Fruit fly (Drosophila melanogaster) Kc167 (cell line): ENCODE data around the gene Trx2.

Experiments used
- Myc ChIP-seq: fragments of >200 bp; optimal IDR thresholded peaks from 2 replicates; lab custom pipeline; 2017; ENCODE audit warnings: missing external identifiers
- Sin3A ChIP-seq: fragments of >200 bp; optimal IDR thresholded peaks from 2 replicates; lab custom pipeline; 2018; ENCODE audit warnings: missing external identifiers
- h ChIP-seq: fragments of >200 bp; optimal IDR thresholded peaks from 3 replicates; lab custom pipeline; 2018; ENCODE audit warnings: missing external identifiers
- insv ChIP-seq: fragments of >200 bp; optimal IDR thresholded peaks from 3 replicates; lab custom pipeline; 2018; ENCODE audit warnings: missing external identifiers
- psq ChIP-seq: fragments of >200 bp; optimal IDR thresholded peaks from 2 replicates; lab custom pipeline; 2017; ENCODE audit warnings: missing external identifiers
- ttk ChIP-seq: sonication (Bioruptor generic); optimal IDR thresholded peaks from 2 replicates; lab custom pipeline; 2017; ENCODE audit warnings: missing external identifiers

Trx2 gene

dm6 chr2L:9579538-9579937, 33.4 kb upstream of the Trx2 start, which contains the start of gene CG31709:
Gene CG31709, minus strand, starts transcription at chr2L:9579638.
- TF ChIP-seq Sin3A (lab: Kevin White, UChicago) (no peak), psq (lab: Kevin White, UChicago) (no peak), insv (lab: Kevin White, UChicago) (no peak), ttk (lab: Kevin White, UChicago) (no peak), h (lab: Kevin White, UChicago) (no peak), Myc (no peak)

dm6 chr2L:9581582-9581981, 31.4 kb upstream of the Trx2 start, which contains the start of gene gcm:
Gene gcm, minus strand, starts transcription at chr2L:9581745.
- TF ChIP-seq Sin3A (lab: Kevin White, UChicago) (no peak), insv (lab: Kevin White, UChicago) (no peak), ttk (lab: Kevin White, UChicago) (no peak), psq (lab: Kevin White, UChicago) (no peak), Myc (no peak), h (lab: Kevin White, UChicago) (no peak)

dm6 chr2L:9584098-9584703, 28.8 kb upstream of the Trx2 start:
- TF ChIP-seq insv (lab: Kevin White, UChicago), result no peak
- TF ChIP-seq Sin3A (lab: Kevin White, UChicago), result no peak
- TF ChIP-seq Myc, result no peak
- TF ChIP-seq ttk (lab: Kevin White, UChicago), result no peak
- TF ChIP-seq psq (lab: Kevin White, UChicago), result no peak
- TF ChIP-seq h (lab: Kevin White, UChicago), result no peak

- no peak for TF ChIP-seq Myc
- no peak for TF ChIP-seq psq (lab: Kevin White, UChicago)
- no peak for TF ChIP-seq h (lab: Kevin White, UChicago)
- TF ChIP-seq insv (lab: Kevin White, UChicago), result no peak
These were observed 27.0 kb upstream of the Trx2 start for dm6 chr2L:9585942-9586341.

dm6 chr2L:9589176-9589575, 23.8 kb upstream of the Trx2 start, which contains the start of gene CG3841:
Gene CG3841, plus strand, starts transcription at chr2L:9589476.
- TF ChIP-seq Myc, result no peak
- no peak for TF ChIP-seq Sin3A (lab: Kevin White, UChicago)
- TF ChIP-seq psq (lab: Kevin White, UChicago), result no peak
- TF ChIP-seq h (lab: Kevin White, UChicago), result no peak
- TF ChIP-seq ttk (lab: Kevin White, UChicago), result no peak
- TF ChIP-seq insv (lab: Kevin White, UChicago), result no peak

dm6 chr2L:9591146-9591545, 21.8 kb upstream of the Trx2 start:
- TF ChIP-seq psq (lab: Kevin White, UChicago) (no peak), insv (lab: Kevin White, UChicago) (no peak)

dm6 chr2L:9594625-9595300, 18.2 kb upstream of the Trx2 start:
- no peak for TF ChIP-seq insv (lab: Kevin White, UChicago)
- no peak for TF ChIP-seq h (lab: Kevin White, UChicago)
- no peak for TF ChIP-seq Myc
- TF ChIP-seq ttk (lab: Kevin White, UChicago), result no peak
- TF ChIP-seq Sin3A (lab: Kevin White, UChicago), result no peak
- TF ChIP-seq psq (lab: Kevin White, UChicago), result no peak

- TF ChIP-seq ttk (lab: Kevin White, UChicago) (no peak), insv (lab: Kevin White, UChicago) (no peak), Sin3A (lab: Kevin White, UChicago) (no peak), Myc (no peak), psq (lab: Kevin White, UChicago) (no peak), h (lab: Kevin White, UChicago) (no peak)
These were observed 14.6 kb upstream of the Trx2 start for dm6 chr2L:9598390-9598789.

- TF ChIP-seq psq (lab: Kevin White, UChicago), result no peak
- TF ChIP-seq ttk (lab: Kevin White, UChicago), result no peak
- TF ChIP-seq Sin3A (lab: Kevin White, UChicago), result no peak
- TF ChIP-seq Myc, result no peak
- no peak for TF ChIP-seq insv (lab: Kevin White, UChicago)
- no peak for TF ChIP-seq h (lab: Kevin White, UChicago)
These were observed 12.2 kb upstream of the Trx2 start, which contains the start of gene CG4382 for dm6 chr2L:9600772-9601171. Gene CG4382, minus strand, starts transcription at chr2L:9600872.

dm6 chr2L:9601220-9601619, 11.7 kb upstream of the Trx2 start:
- no peak for TF ChIP-seq h (lab: Kevin White, UChicago)
- no peak for TF ChIP-seq psq (lab: Kevin White, UChicago)
- no peak for TF ChIP-seq Sin3A (lab: Kevin White, UChicago)
- TF ChIP-seq ttk (lab: Kevin White, UChicago), result no peak
- TF ChIP-seq insv (lab: Kevin White, UChicago), result no peak
- TF ChIP-seq Myc, result no peak

dm6 chr2L:9602103-9602502, 10.9 kb upstream of the Trx2 start:
- TF ChIP-seq psq (lab: Kevin White, UChicago) (no peak), ttk (lab: Kevin White, UChicago) (no peak), Myc (no peak), insv (lab: Kevin White, UChicago) (no peak), Sin3A (lab: Kevin White, UChicago) (no peak), h (lab: Kevin White, UChicago) (no peak)

dm6 chr2L:9607997-9608563, 4.9 kb upstream of the Trx2 start, which contains the start of gene gcm2:
Gene gcm2, plus strand, starts transcription at chr2L:9608562.
- TF ChIP-seq Myc (no peak), ttk (lab: Kevin White, UChicago) (no peak), psq (lab: Kevin White, UChicago) (no peak), insv (lab: Kevin White, UChicago) (no peak), h (lab: Kevin White, UChicago) (no peak), Sin3A (lab: Kevin White, UChicago) (no peak)
